Worm (Caenorhabditis elegans) whole organism, midembryonic: ENCODE measurements around the gene alx-1.

Experiments used
- T22C8.4 ChIP-seq: fragments of 200-800 bp; sonication (Bioruptor generic); IDR thresholded peaks from 2 replicates; pipeline ENCODE4 v1.3.6; 2022; ENCODE audit warnings: missing genetic modification characterization, missing compliant biosample characterization
- cog-1 ChIP-seq: sonication (generic microtip); optimal IDR thresholded peaks from 2 replicates; lab custom pipeline; 2016; ENCODE audit warnings: missing genetic modification characterization, missing compliant biosample characterization
- flt-1 ChIP-seq: fragments of 200-800 bp; sonication (Bioruptor generic); IDR thresholded peaks from 2 replicates; pipeline ENCODE4 v1.3.6; 2022; ENCODE audit warnings: missing genetic modification characterization, missing compliant biosample characterization
- klf-2 ChIP-seq: fragments of 200-800 bp; sonication (Bioruptor generic); conservative IDR thresholded peaks from 2 replicates; pipeline ENCODE4 v1.3.6; 2022; ENCODE audit warnings: missing genetic modification reagents, missing genetic modification characterization, missing compliant biosample characterization
- med-1 ChIP-seq: sonication (generic microtip); optimal IDR thresholded peaks from 2 replicates; lab custom pipeline; 2017; ENCODE audit warnings: missing genetic modification characterization, mild to moderate bottlenecking, missing compliant biosample characterization, antibody characterized with exemption, missing genetic modification reagents; ENCODE audit not compliant: insufficient read depth
- ref-1 ChIP-seq: fragments of 200-800 bp; sonication (Bioruptor generic); conservative IDR thresholded peaks from 2 replicates; pipeline ENCODE4 v1.3.6; 2022; ENCODE audit warnings: missing genetic modification reagents, missing genetic modification characterization, missing compliant biosample characterization
- tab-1 ChIP-seq: fragments of 200-800 bp; sonication (Bioruptor generic); IDR thresholded peaks from 2 replicates; pipeline ENCODE4 v1.3.6; 2022; ENCODE audit warnings: missing genetic modification characterization, missing compliant biosample characterization
- ztf-23 ChIP-seq: fragments of 200-800 bp; sonication (Bioruptor generic); IDR thresholded peaks from 2 replicates; pipeline ENCODE4 v1.3.6; 2022; ENCODE audit warnings: missing genetic modification reagents, missing genetic modification characterization, missing compliant biosample characterization
- ztf-29 ChIP-seq: fragments of 200-800 bp; sonication (Bioruptor generic); IDR thresholded peaks from 2 replicates; pipeline ENCODE4 v1.3.6; 2022; ENCODE audit warnings: missing genetic modification reagents, missing genetic modification characterization, missing compliant biosample characterization

Gene alx-1

DNA sequence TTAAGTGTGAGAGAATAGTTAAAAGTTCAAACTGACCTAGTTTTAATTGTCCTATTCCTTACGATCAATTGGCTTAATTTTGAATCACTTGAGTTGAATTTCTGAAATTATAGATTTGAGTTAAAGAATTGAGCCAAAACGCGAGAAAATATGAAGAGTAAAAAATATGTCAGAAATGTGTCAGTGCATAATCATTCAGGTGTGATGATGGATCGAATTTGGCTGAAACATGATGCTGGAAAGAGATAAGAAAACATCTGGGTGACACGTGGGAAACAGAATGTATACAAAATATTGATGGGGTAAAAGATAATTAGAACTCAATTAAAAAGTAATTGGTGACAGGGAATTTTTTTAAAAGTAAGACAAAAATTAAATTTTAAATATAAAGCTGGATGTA lies 16.6 kb downstream of the alx-1 start, which contains the start of gene R10E12.2:
Gene R10E12.2, minus strand, starts transcription at position 101 of the 400 bp plus-strand sequence.
- TF ChIP-seq ref-1 (GFP tag; lab: Robert Waterston, UW) (no peak), klf-2 (GFP tag; lab: Robert Waterston, UW) (no peak), flt-1 (GFP tag; lab: Robert Waterston, UW) (no peak), ztf-29 (no peak), tab-1 (GFP tag; lab: Robert Waterston, UW) (no peak), ztf-23 (GFP tag; lab: Robert Waterston, UW) (no peak), cog-1 (tag; lab: Kevin White, UChicago) (no peak)

DNA sequence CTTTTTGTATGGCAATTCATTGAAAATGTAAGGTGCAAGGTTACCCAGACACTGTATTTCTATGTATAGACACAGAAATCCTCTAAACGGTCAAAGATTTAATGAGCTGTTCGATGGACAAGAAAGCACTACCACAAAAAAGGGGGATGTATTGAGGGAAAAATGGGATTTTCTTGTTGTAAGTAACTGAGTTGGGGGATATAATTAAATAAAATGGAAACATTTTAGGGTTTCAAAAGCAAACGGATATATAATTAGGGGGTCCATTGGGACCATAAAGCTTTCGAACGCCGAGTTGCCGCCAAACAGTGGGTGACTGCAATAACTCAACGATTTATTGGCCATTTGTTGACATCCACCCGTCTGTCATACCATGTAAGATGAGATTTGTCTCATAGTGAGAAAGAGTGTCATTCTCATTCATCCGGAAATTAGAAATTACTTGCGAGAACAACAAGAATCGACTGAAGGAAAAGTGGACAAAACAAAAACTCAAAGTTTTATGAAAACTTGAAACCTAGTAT lies 25.0 kb downstream of the alx-1 start:
- TF ChIP-seq ztf-29 (no peak), T22C8.4 (no peak), med-1 (no peak), tab-1 (GFP tag; lab: Robert Waterston, UW) (no peak), cog-1 (tag; lab: Kevin White, UChicago) (no peak), flt-1 (GFP tag; lab: Robert Waterston, UW) (no peak), klf-2 (GFP tag; lab: Robert Waterston, UW) (no peak)

DNA sequence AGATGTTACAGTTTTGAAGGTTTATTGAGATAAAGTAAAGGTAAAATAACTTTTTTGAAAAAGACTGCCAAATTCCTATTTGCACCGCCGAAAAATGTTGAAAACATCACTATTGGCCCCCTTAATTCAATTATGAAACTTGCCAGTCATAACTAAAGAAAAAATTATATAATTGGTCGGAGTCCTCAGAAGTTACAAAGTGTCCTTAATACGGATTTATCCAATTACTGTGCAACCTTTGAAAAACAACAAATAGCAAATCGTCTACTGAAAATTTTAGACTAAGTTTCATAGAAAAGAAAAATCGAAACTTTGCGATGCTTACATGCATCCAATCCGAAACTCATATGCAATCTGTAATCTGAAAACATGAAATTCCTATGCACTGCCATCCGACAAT lies 27.5 kb downstream of the alx-1 start:
- TF ChIP-seq cog-1 (tag; lab: Kevin White, UChicago) (no peak), flt-1 (GFP tag; lab: Robert Waterston, UW) (no peak), tab-1 (GFP tag; lab: Robert Waterston, UW) (no peak), med-1 (no peak), ztf-23 (GFP tag; lab: Robert Waterston, UW) (no peak), T22C8.4 (no peak), ztf-29 (no peak), klf-2 (GFP tag; lab: Robert Waterston, UW) (no peak), ref-1 (GFP tag; lab: Robert Waterston, UW) (no peak)

DNA sequence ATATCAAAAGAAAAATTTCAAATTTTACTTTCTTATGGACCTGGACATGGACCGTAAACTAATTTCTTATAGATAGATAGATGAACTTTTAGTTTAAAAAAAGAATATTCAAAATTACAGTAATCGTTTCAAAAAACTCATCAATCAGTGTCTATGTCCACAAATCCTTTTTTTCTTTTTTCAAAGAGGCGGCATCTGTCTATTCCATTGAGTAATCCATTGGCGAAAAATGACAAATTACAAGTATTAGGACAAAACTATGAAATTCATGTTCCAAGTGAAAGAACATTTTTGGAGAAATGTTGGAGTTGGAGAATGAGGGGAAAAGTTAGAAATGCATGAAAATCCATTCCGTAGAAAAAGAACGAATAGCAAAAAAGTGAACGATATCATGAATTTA lies 28.4 kb downstream of the alx-1 start:
- TF ChIP-seq ztf-23 (GFP tag; lab: Robert Waterston, UW), result no peak
- no peak for TF ChIP-seq T22C8.4
- no peak for TF ChIP-seq ztf-29
- no peak for TF ChIP-seq flt-1 (GFP tag; lab: Robert Waterston, UW)
- TF ChIP-seq klf-2 (GFP tag; lab: Robert Waterston, UW), result no peak
- no peak for TF ChIP-seq cog-1 (tag; lab: Kevin White, UChicago)
- TF ChIP-seq med-1, result no peak
- TF ChIP-seq tab-1 (GFP tag; lab: Robert Waterston, UW), result no peak
- no peak for TF ChIP-seq ref-1 (GFP tag; lab: Robert Waterston, UW)

DNA sequence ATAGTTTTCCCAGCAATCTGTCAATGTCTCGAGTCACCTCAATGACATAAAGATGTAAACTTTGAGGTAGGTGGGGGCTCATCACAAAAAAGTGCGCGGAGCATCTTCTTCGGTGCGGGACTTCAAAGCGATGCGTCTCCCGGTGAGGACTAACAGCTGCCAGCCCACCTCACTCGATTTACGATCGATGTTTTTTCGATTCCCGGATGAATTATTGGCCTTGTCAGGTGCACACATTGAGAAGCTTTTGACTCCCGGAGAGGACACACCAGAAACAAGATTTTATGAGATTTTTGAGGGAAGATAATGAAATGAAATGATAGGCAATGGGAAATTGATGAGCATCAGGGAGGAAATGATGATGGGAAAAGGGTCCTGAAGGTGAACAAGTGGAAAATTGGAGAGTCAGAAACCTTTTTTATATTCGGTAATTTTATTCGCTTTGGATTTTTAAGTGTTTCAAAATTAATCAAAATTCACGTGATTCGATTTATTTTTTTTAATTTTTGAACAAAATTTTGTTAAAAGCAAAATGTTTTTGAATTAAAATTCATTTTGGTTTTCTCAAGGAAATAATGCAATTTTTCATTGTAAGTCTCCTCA lies 29.8 kb downstream of the alx-1 start, which contains the start of gene C05B5.12:
Gene C05B5.12, plus strand, starts transcription at position 553 of the 603 bp plus-strand sequence.
- TF ChIP-seq T22C8.4, result no peak

DNA sequence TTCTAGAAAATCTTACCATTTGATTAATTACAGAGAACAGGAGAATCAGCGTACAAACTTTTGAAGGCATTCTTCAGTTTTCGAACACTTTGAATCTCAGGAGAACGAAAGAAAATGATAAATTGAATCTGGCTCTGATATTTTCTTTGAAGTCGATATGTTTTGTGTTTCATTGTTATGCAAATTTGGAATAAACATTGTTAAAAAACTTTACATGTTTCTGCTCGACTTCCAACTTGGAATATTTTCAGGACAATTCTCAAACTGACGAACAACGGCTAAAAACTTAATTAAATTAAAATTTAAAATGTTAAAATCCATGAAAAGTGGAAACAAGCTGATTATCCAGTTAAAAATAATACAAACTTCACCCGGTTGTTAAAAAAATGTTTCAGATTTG lies 31.2 kb downstream of the alx-1 start, which contains the start of gene C05B5.1:
Gene C05B5.1, minus strand, starts transcription at position 101 of the 400 bp plus-strand sequence.
- TF ChIP-seq klf-2 (GFP tag; lab: Robert Waterston, UW) (no peak), ztf-23 (GFP tag; lab: Robert Waterston, UW) (no peak), ref-1 (GFP tag; lab: Robert Waterston, UW) (no peak), cog-1 (tag; lab: Kevin White, UChicago) (no peak), flt-1 (GFP tag; lab: Robert Waterston, UW) (no peak), ztf-29 (no peak), med-1 (no peak), tab-1 (GFP tag; lab: Robert Waterston, UW) (no peak), T22C8.4 (no peak)

DNA sequence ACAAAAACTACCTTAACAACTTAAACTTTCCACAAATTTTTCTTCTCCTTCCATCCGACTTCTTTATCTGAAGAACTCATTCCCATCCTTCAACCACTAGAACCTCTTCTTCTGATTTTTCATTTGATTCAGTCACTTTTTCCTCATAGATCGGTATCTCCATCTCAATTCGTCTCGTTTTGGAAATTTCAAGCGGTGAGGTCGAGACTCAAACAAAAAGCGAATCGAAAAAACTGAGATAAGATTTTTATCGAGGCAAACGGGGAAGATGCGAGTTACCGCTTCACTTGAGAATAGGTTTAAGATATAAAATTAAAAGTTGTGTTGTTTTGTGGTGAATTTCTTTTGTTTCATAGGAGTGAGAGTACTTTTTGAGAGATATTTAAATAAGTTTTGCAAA lies 34.2 kb downstream of the alx-1 start:
- no peak for TF ChIP-seq med-1
- TF ChIP-seq ztf-29, result no peak
- TF ChIP-seq ref-1 (GFP tag; lab: Robert Waterston, UW), result no peak
- TF ChIP-seq ztf-23 (GFP tag; lab: Robert Waterston, UW), result no peak
- no peak for TF ChIP-seq tab-1 (GFP tag; lab: Robert Waterston, UW)
- no peak for TF ChIP-seq klf-2 (GFP tag; lab: Robert Waterston, UW)
- no peak for TF ChIP-seq cog-1 (tag; lab: Kevin White, UChicago)
- TF ChIP-seq flt-1 (GFP tag; lab: Robert Waterston, UW), result no peak
- no peak for TF ChIP-seq T22C8.4

DNA sequence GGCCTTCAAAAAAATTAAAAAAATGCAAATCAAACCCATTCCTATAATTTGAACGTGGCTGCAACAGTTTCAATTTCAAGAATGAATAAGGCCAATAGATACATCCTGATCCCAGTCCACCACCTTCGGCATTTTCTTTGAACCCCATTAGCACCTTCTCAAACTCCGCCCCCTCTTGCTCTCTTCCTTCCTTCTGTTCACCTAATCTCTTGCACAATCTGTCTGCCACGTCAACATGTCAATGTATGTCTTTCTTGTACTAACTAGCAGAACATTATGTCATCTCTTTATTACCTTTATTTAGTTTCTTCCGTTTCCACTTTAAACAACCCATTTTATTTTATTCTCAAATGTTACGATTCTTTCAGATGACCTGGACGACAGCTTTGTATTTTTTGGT lies 36.4 kb downstream of the alx-1 start, which contains the start of gene C05B5.4:
Gene C05B5.4, plus strand, starts transcription at position 351 of the 400 bp plus-strand sequence.
- no peak for TF ChIP-seq tab-1 (GFP tag; lab: Robert Waterston, UW)
- TF ChIP-seq ztf-29, result no peak
- TF ChIP-seq cog-1 (tag; lab: Kevin White, UChicago), result no peak
- no peak for TF ChIP-seq med-1
- TF ChIP-seq klf-2 (GFP tag; lab: Robert Waterston, UW), result no peak
- TF ChIP-seq ref-1 (GFP tag; lab: Robert Waterston, UW), result no peak
- TF ChIP-seq flt-1 (GFP tag; lab: Robert Waterston, UW), result no peak
- TF ChIP-seq T22C8.4, result no peak
- TF ChIP-seq ztf-23 (GFP tag; lab: Robert Waterston, UW), result no peak

DNA sequence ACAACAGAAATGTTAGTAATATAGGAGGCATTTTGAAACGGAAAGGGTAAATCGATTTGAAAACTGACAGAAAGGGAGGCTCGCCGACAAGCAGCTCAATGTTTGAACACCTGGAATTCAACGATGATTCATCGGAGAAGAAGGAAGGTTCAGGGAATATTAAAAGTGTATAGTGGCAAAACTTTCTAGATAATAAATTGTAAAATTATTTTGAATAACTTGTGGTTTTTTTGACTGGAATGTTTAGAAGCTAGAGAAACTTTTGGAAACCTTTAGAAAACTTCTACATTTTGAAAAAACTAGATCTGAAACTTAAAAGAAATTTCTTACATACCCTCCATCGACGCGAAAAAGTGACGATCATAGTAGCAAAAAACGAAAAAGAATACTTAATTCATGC lies 40.7 kb downstream of the alx-1 start, which contains the start of gene pqn-8:
Gene pqn-8, minus strand, starts transcription at position 101 of the 400 bp plus-strand sequence.
- TF ChIP-seq cog-1 (tag; lab: Kevin White, UChicago) (no peak), tab-1 (GFP tag; lab: Robert Waterston, UW) (no peak), T22C8.4 (no peak), ref-1 (GFP tag; lab: Robert Waterston, UW) (no peak), med-1 (no peak), flt-1 (GFP tag; lab: Robert Waterston, UW) (no peak), ztf-29 (no peak), klf-2 (GFP tag; lab: Robert Waterston, UW) (no peak), ztf-23 (GFP tag; lab: Robert Waterston, UW) (no peak)

DNA sequence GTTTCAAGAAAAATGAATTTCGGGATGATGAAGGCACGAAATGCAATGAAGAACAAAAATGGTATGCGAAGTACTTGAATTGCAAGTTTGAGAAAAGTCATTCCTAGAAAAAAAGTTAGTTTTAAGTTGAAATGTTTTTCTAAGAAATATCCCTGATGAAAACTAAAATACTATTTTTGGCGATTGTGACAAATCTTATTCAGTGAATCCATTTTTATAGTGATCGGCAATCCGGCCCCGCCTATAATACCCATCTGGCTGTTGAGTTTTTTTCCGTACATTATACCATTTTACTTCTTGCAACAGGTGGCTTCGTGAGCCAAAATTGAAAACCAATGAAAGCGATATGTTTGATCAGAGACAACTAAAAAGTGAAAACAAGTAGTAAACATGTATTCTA lies 42.1 kb downstream of the alx-1 start, which contains the start of gene C05B5.17:
Gene C05B5.17, minus strand, starts transcription at position 101 of the 400 bp plus-strand sequence.
- TF ChIP-seq klf-2 (GFP tag; lab: Robert Waterston, UW), result no peak
- no peak for TF ChIP-seq T22C8.4
- TF ChIP-seq ztf-23 (GFP tag; lab: Robert Waterston, UW), result no peak
- no peak for TF ChIP-seq flt-1 (GFP tag; lab: Robert Waterston, UW)
- no peak for TF ChIP-seq med-1
